Worm (Caenorhabditis elegans) whole organism, mixed stage, embryonic: ENCODE data around the gene Y43F8C.23.

ENCODE experiments used
- elt-1 ChIP-seq: sonication (generic microtip); optimal IDR thresholded peaks from 2 replicates; lab custom pipeline; 2017; ENCODE audit warnings: missing genetic modification characterization, mild to moderate bottlenecking, missing compliant biosample characterization, antibody characterized with exemption, moderate library complexity, borderline replicate concordance; ENCODE audit not compliant: insufficient read depth
- unc-120 ChIP-seq: sonication (generic microtip); optimal IDR thresholded peaks from 2 replicates; lab custom pipeline; 2017; ENCODE audit warnings: missing genetic modification characterization, missing compliant biosample characterization; ENCODE audit not compliant: poor library complexity, severe bottlenecking
- unc-62 ChIP-seq: fragments of 150-350 bp; optimal IDR thresholded peaks from 2 replicates; lab custom pipeline; 2014; ENCODE audit warnings: missing biosample characterization, missing genetic modification reagents, missing genetic modification characterization

- TF ChIP-seq unc-62 (no peak), unc-120 (no peak), elt-1 (tag; lab: Kevin White, UChicago) (no peak)
Observed at ce11 chrV:19719253-19719652, 7.7 kb upstream of the Y43F8C.23 start, which contains the start of gene Y116F11A.6.
